Fruit fly (Drosophila melanogaster) whole organism: ENCODE measurements around the gene spoon.

Experiments used
- Dll ChIP-seq: fragments of >200 bp; optimal IDR thresholded peaks from 2 replicates; lab custom pipeline; 2017
- EcR ChIP-seq, 2 experiments: fragments of >200 bp; optimal IDR thresholded peaks; 2 replicates each; lab custom pipeline; 2017; ENCODE audit warnings: missing biosample characterization in 2 of 2, missing genetic modification characterization in 2 of 2, missing genetic modification reagents in 2 of 2
- pan ChIP-seq: fragments of >200 bp; optimal IDR thresholded peaks from 2 replicates; lab custom pipeline; 2017
- usp ChIP-seq: fragments of >200 bp; optimal IDR thresholded peaks from 2 replicates; lab custom pipeline; 2017; ENCODE audit warnings: missing biosample characterization, missing genetic modification characterization, mixed read lengths

DNA sequence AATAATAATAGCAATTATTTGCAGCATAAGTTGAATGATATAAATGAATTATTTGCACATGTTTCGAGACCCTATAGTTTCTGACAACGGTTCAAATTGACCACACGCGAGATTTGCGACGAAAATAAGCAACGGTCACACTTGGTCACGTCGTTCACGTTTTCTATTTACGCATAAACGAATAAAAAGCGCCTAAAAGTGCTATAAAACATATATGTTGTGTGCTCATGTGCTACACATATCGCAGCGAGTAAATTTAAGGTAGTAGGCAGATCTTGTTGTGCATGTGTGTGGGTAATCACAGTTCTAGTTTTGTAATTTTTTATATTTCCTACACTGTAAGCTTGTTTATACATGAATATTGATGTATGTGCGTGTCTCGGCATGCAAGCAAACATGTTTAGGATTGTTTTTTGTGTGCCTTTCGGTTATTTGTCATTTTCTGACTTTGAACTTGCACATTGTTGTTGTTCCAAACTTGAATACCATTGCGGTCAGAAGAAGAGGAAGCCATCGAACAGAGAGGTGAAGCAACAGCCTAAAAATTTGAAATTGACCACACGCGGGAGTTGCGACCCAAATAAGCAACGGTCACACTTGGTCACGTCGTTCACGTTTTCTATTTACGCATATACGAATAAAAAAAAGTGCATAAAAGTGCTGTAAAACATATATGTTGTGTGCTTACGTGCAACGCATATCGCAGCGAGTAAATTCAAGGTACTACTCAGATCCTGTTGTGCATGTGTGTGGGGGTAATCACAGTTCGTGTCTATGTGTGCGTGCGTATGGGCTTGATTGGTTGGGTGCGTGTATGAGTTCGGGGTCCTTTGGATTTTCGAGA, 962 bp upstream of the spoon start, which contains the start of gene Usp16-45:
- no peak for TF ChIP-seq usp (GFP tag; lab: Kevin White, UChicago)
- TF ChIP-seq EcR (GFP tag; optimal IDR thresholded peaks at IDR 0.05; lab: Kevin White, UChicago): no peak
- TF ChIP-seq pan (lab: Kevin White, UChicago): no peak
- no peak for TF ChIP-seq Dll (lab: Kevin White, UChicago)
